Worm (Caenorhabditis elegans) whole organism, young adult: ENCODE measurements around the gene ins-21.

ENCODE experiments used
- B0019.2 ChIP-seq: fragments of 200-800 bp; sonication (Bioruptor generic); conservative IDR thresholded peaks from 2 replicates; pipeline ENCODE4 v1.3.6; 2022; ENCODE audit warnings: missing genetic modification reagents, missing genetic modification characterization, missing compliant biosample characterization
- B0261.1 ChIP-seq: sonication (generic microtip); optimal IDR thresholded peaks from 2 replicates; lab custom pipeline; 2016; ENCODE audit warnings: mild to moderate bottlenecking, missing genetic modification characterization, moderate library complexity, missing compliant biosample characterization
- C17E4.6 ChIP-seq: fragments of 200-800 bp; sonication (Bioruptor generic); IDR thresholded peaks from 2 replicates; pipeline ENCODE4 v1.3.6; 2022; ENCODE audit warnings: missing genetic modification reagents, missing genetic modification characterization, missing compliant biosample characterization
- F33H1.4 ChIP-seq: fragments of 200-800 bp; sonication (Bioruptor generic); IDR thresholded peaks from 2 replicates; pipeline ENCODE4 v1.3.6; 2022; ENCODE audit warnings: missing genetic modification reagents, missing genetic modification characterization, missing compliant biosample characterization
- F49E8.2 ChIP-seq: sonication (generic microtip); optimal IDR thresholded peaks from 3 replicates; lab custom pipeline; 2017; ENCODE audit warnings: missing genetic modification characterization, mild to moderate bottlenecking, missing compliant biosample characterization, antibody characterized with exemption, moderate library complexity; ENCODE audit not compliant: insufficient read depth
- F52B5.7 ChIP-seq: sonication (generic microtip); optimal IDR thresholded peaks from 2 replicates; lab custom pipeline; 2016; ENCODE audit warnings: mild to moderate bottlenecking, missing genetic modification characterization, missing compliant biosample characterization
- F57A8.1 ChIP-seq: fragments of 200-800 bp; sonication (Bioruptor generic); optimal IDR thresholded peaks from 2 replicates; lab custom pipeline; 2018; ENCODE audit warnings: mild to moderate bottlenecking, missing genetic modification characterization, moderate library complexity, missing compliant biosample characterization
- K11D2.4 ChIP-seq: fragments of 200-800 bp; sonication (Bioruptor generic); IDR thresholded peaks from 2 replicates; pipeline ENCODE4 v1.3.6; 2022; ENCODE audit warnings: missing genetic modification reagents, missing genetic modification characterization, missing compliant biosample characterization
- Y67H2A.10 ChIP-seq: fragments of 200-800 bp; sonication (Bioruptor generic); conservative IDR thresholded peaks from 2 replicates; pipeline ENCODE4 v1.3.6; 2022; ENCODE audit warnings: missing genetic modification reagents, missing genetic modification characterization, missing compliant biosample characterization
- Y79H2A.3 ChIP-seq: fragments of 200-800 bp; sonication (Bioruptor generic); conservative IDR thresholded peaks from 2 replicates; pipeline ENCODE4 v1.3.6; 2022; ENCODE audit warnings: missing genetic modification reagents, missing genetic modification characterization, missing compliant biosample characterization
- aptf-2 ChIP-seq: fragments of 200-800 bp; sonication (Bioruptor generic); conservative IDR thresholded peaks from 2 replicates; pipeline ENCODE4 v1.3.6; 2022; ENCODE audit warnings: missing genetic modification reagents, missing genetic modification characterization, missing compliant biosample characterization
- attf-6 ChIP-seq: fragments of 200-800 bp; sonication (Bioruptor generic); IDR thresholded peaks from 2 replicates; pipeline ENCODE4 v1.3.6; 2022; ENCODE audit warnings: missing genetic modification reagents, missing genetic modification characterization, missing compliant biosample characterization
- ceh-100 ChIP-seq: fragments of 200-800 bp; sonication (Bioruptor generic); IDR thresholded peaks from 2 replicates; pipeline ENCODE4 v1.3.6; 2022; ENCODE audit warnings: missing genetic modification reagents, missing genetic modification characterization, missing compliant biosample characterization
- dpl-1 ChIP-seq: fragments of 150-350 bp; optimal IDR thresholded peaks from 2 replicates; lab custom pipeline; 2014; ENCODE audit warnings: missing biosample characterization, missing genetic modification reagents, missing genetic modification characterization
- efl-1 ChIP-seq: fragments of 150-350 bp; optimal IDR thresholded peaks from 2 replicates; lab custom pipeline; 2014; ENCODE audit warnings: missing biosample characterization, missing genetic modification reagents, missing genetic modification characterization
- egl-18 ChIP-seq: fragments of 200-800 bp; sonication (Bioruptor generic); IDR thresholded peaks from 2 replicates; pipeline ENCODE4 v1.3.6; 2022; ENCODE audit warnings: missing genetic modification reagents, missing genetic modification characterization, missing compliant biosample characterization
- fkh-3 ChIP-seq: sonication (generic microtip); optimal IDR thresholded peaks from 2 replicates; lab custom pipeline; 2016; ENCODE audit warnings: mild to moderate bottlenecking, missing genetic modification characterization, missing compliant biosample characterization
- hlh-26 ChIP-seq: fragments of 200-800 bp; sonication (Bioruptor generic); conservative IDR thresholded peaks from 2 replicates; pipeline ENCODE4 v1.3.6; 2022; ENCODE audit warnings: missing genetic modification reagents, missing genetic modification characterization, missing compliant biosample characterization
- hmg-20 ChIP-seq: fragments of 200-800 bp; sonication (Bioruptor generic); IDR thresholded peaks from 2 replicates; pipeline ENCODE4 v1.3.6; 2022; ENCODE audit warnings: missing genetic modification reagents, missing genetic modification characterization, missing compliant biosample characterization
- let-526 ChIP-seq: fragments of 200-800 bp; sonication (Bioruptor generic); IDR thresholded peaks from 2 replicates; pipeline ENCODE4 v1.3.6; 2022; ENCODE audit warnings: missing genetic modification reagents, missing genetic modification characterization, missing compliant biosample characterization
- let-607 ChIP-seq, 2 experiments: fragments of 200-800 bp in 1 of 2; sonication (Bioruptor generic) in 1 of 2; sonication (generic microtip) in 1 of 2; optimal IDR thresholded peaks; 2 replicates each; lab custom pipeline; 2016 to 2018; ENCODE audit warnings: mild to moderate bottlenecking in 2 of 2, missing compliant biosample characterization in 2 of 2, missing genetic modification characterization in 2 of 2, moderate library complexity in 2 of 2, missing genotype in 1 of 2
- madf-10 ChIP-seq: sonication (generic microtip); optimal IDR thresholded peaks from 2 replicates; lab custom pipeline; 2016; ENCODE audit warnings: mild to moderate bottlenecking, missing genetic modification characterization, missing compliant biosample characterization
- madf-6 ChIP-seq: fragments of 200-800 bp; sonication (Bioruptor generic); IDR thresholded peaks from 2 replicates; pipeline ENCODE4 v1.3.6; 2022; ENCODE audit warnings: missing genetic modification reagents, missing genetic modification characterization, missing compliant biosample characterization
- nfya-2 ChIP-seq: fragments of 200-800 bp; sonication (Bioruptor generic); IDR thresholded peaks from 2 replicates; pipeline ENCODE4 v1.3.6; 2022; ENCODE audit warnings: missing genetic modification reagents, missing genetic modification characterization, missing compliant biosample characterization
- pha-4 ChIP-seq: fragments of 150-350 bp; sonication (generic microtip); optimal IDR thresholded peaks from 2 replicates; lab custom pipeline; 2014; ENCODE audit warnings: missing biosample characterization, missing genetic modification reagents, missing genetic modification characterization
- rec-8 ChIP-seq, 2 experiments: sonication (generic microtip); optimal IDR thresholded peaks; 2 replicates each; lab custom pipeline; 2016; ENCODE audit warnings: mild to moderate bottlenecking in 2 of 2, missing genetic modification characterization in 2 of 2, missing genetic modification reagents in 2 of 2, missing genotype in 2 of 2, missing biosample characterization in 1 of 2, missing compliant biosample characterization in 1 of 2, moderate library complexity in 1 of 2
- sea-2 ChIP-seq: fragments of 200-800 bp; sonication (Bioruptor generic); IDR thresholded peaks from 2 replicates; pipeline ENCODE4 v1.3.6; 2022; ENCODE audit warnings: missing genetic modification characterization, missing compliant biosample characterization
- sptf-2 ChIP-seq: fragments of 200-800 bp; sonication (Bioruptor generic); optimal IDR thresholded peaks from 2 replicates; lab custom pipeline; 2018; ENCODE audit warnings: mild to moderate bottlenecking, missing genetic modification characterization, missing compliant biosample characterization
- tbp1 ChIP-seq: fragments of 200-800 bp; sonication (Bioruptor generic); optimal IDR thresholded peaks from 2 replicates; lab custom pipeline; 2018; ENCODE audit warnings: mild to moderate bottlenecking, missing genetic modification characterization, missing compliant biosample characterization
- tbx-9 ChIP-seq: sonication (generic microtip); optimal IDR thresholded peaks from 2 replicates; lab custom pipeline; 2016; ENCODE audit warnings: borderline replicate concordance, missing genetic modification characterization, inconsistent platforms, missing compliant biosample characterization
- zfh-2 ChIP-seq: fragments of 200-800 bp; sonication (Bioruptor generic); conservative IDR thresholded peaks from 2 replicates; pipeline ENCODE4 v1.3.6; 2022; ENCODE audit warnings: missing genetic modification reagents, missing genetic modification characterization, missing compliant biosample characterization
- ztf-18 ChIP-seq: sonication (generic microtip); optimal IDR thresholded peaks from 2 replicates; lab custom pipeline; 2016; ENCODE audit warnings: missing genotype, mild to moderate bottlenecking, missing genetic modification characterization, missing compliant biosample characterization
- ztf-22 ChIP-seq: fragments of 200-800 bp; sonication (Bioruptor generic); optimal IDR thresholded peaks from 2 replicates; lab custom pipeline; 2018; ENCODE audit warnings: mild to moderate bottlenecking, missing genetic modification characterization, moderate library complexity, missing compliant biosample characterization
- ztf-26 ChIP-seq: sonication (generic microtip); optimal IDR thresholded peaks from 2 replicates; lab custom pipeline; 2017; ENCODE audit warnings: missing genetic modification characterization, missing compliant biosample characterization
- ztf-28 ChIP-seq: fragments of 200-800 bp; sonication (Bioruptor generic); IDR thresholded peaks from 2 replicates; pipeline ENCODE4 v1.3.6; 2022; ENCODE audit warnings: missing genetic modification reagents, missing genetic modification characterization, missing compliant biosample characterization

Gene ins-21

DNA sequence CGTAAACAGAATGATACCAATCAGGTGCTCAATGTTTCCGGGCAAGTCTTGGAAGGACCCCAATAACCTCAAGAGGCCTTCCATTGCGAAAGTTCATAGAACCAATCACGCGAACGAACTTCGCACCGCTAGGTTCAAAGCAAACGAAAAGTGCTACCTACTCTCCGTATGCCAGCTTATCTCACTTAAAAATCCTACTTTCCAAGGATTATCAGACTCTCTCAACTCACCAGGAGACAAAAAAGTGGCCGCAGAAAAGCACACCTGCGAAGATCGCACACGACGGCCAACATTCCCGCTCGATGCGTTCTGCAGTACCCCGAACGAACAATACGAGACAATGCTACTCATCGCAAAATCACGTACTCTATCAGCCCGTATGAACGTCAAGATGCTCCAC, 29.8 kb downstream of the ins-21 start, which contains the start of gene T16G12.12:
TSS of gene T16G12.12 (plus strand) at position 301 of the 400 bp plus-strand sequence.
- peak; percentile 12; the same call in 1 of the 2 replicates for TF ChIP-seq F33H1.4 (GFP tag; lab: Robert Waterston, UW)

DNA sequence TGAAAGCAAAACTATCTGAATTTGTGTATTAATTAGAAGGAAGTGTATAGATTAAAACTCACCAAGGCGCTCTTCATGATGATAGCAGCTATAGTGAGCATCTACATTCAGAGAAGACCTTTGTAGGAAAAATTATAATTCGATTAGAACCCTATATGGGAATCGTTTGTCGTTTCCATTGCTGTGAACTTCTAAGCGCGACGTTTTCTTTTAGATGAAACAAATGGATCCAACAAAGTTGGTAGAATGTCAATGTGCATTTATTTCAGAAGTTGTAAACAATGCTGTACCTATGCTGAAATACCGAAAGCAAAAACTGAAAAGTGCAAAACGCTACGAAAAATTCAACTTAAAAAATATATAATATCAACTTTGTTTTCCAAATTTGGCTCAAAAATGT, 32.5 kb downstream of the ins-21 start, which contains the start of gene T16G12.10:
TSS of gene T16G12.10 (minus strand) at position 101 of the 400 bp plus-strand sequence.
- TF ChIP-seq sea-2 (GFP tag; lab: Robert Waterston, UW) (no peak), tbp1 (no peak), ztf-22 (GFP tag; lab: Kevin White, UChicago) (no peak), egl-18 (GFP tag; lab: Robert Waterston, UW) (no peak), hlh-26 (GFP tag; lab: Robert Waterston, UW) (no peak), fkh-3 (tag; lab: Kevin White, UChicago) (no peak), let-607 (tag; optimal IDR thresholded peaks at IDR 0.05; lab: Kevin White, UChicago) (no peak)

DNA sequence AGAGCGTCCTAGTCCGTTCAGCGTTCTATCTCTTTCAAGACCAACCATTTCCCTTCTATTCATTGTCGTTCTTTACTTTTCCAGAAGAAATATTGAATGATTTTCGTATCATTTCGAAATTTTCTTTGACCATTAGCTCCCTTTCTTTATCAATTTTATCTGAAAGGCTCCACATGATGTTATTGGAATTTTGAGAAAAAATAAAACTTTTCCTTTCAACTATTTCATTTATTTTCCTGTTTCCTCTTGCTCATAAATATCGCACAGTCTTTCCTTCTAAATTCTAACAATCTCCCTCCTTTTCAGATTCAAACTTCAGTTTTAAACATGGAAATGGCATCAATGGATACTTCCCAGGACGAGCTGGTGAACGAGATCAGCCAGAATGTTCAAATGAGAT, 34.0 kb downstream of the ins-21 start, which contains the start of gene T16G12.4:
TSS of gene T16G12.4 (plus strand) at position 301 of the 400 bp plus-strand sequence.
- TF ChIP-seq ztf-18 (tag; lab: Kevin White, UChicago) = no peak
- TF ChIP-seq F52B5.7 = no peak
- TF ChIP-seq let-526 (GFP tag; lab: Robert Waterston, UW) = no peak
- TF ChIP-seq dpl-1 = no peak
- no peak for TF ChIP-seq Y67H2A.10 (GFP tag; lab: Robert Waterston, UW)
- no peak for TF ChIP-seq ztf-26 (tag; lab: Kevin White, UChicago)
- no peak for TF ChIP-seq sea-2 (GFP tag; lab: Robert Waterston, UW)
- TF ChIP-seq Y79H2A.3 (GFP tag; lab: Robert Waterston, UW) = no peak
- no peak for TF ChIP-seq pha-4
- TF ChIP-seq hmg-20 (GFP tag; lab: Robert Waterston, UW) = no peak
- no peak for TF ChIP-seq zfh-2 (GFP tag; lab: Robert Waterston, UW)
- no peak for TF ChIP-seq nfya-2 (GFP tag; lab: Robert Waterston, UW)
- TF ChIP-seq rec-8 (tag; optimal IDR thresholded peaks at IDR 0.05; lab: Kevin White, UChicago) = no peak
- no peak for TF ChIP-seq madf-10 (tag; lab: Kevin White, UChicago)
- no peak for TF ChIP-seq sptf-2
- TF ChIP-seq ztf-28 (GFP tag; lab: Robert Waterston, UW) = no peak
- no peak for TF ChIP-seq F49E8.2 (tag; lab: Kevin White, UChicago)
- TF ChIP-seq F57A8.1 (GFP tag; lab: Kevin White, UChicago) = no peak
- TF ChIP-seq, all 124 proteins: peak for 0

DNA sequence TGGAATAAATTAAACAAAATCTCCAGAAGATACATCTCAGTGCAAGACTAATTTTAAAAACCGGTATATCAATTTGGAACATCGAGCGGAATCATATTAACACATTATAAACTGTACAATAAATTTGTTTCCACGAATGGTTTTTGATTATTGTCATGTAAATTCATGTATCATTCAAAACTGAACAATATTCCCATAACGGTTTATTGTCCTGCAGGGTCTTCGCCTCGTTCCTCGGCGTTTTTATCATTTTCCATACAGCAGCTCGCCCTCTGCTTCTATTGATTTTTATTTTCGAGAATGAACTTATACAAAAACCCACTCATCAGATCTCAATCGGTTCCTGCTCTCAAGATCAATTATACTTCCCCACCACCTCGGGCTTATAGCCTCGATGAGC, 35.5 kb downstream of the ins-21 start, which contains the start of gene T16G12.8:
TSS of gene T16G12.8 (plus strand) at position 301 of the 400 bp plus-strand sequence.
- TF ChIP-seq B0019.2 (GFP tag; lab: Robert Waterston, UW) (no peak), B0261.1 (no peak), ceh-100 (GFP tag; lab: Robert Waterston, UW) (no peak), tbx-9 (tag; lab: Kevin White, UChicago) (no peak), C17E4.6 (GFP tag; lab: Robert Waterston, UW) (no peak), K11D2.4 (no peak)

DNA sequence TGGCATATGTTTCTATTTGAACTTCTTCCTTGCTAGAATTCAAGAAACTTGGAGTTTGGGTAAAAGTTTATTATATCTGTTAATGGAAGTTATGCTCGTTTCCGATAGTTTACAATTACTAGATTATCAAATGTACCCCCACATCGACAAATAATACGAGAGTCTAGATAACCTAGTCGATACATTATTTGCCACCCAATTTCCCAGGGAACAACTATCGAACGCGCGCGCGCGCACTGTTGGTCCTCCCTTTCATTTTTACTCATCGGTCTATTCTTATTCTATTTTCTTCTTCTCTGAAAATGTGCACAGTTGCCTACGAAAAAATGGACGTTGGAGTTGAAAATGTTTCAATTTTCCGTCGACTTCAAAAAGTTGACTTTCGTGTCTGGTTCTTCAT, 37.0 kb downstream of the ins-21 start, which contains the start of gene T16G12.13:
TSS of gene T16G12.13 (plus strand) at position 293 of the 400 bp plus-strand sequence.
- TF ChIP-seq efl-1 (GFP tag; lab: Kevin White, UChicago) = peak; percentile 31
- peak; percentile 37; the same call in 1 of the 2 replicates for TF ChIP-seq madf-6
- TF ChIP-seq attf-6 (GFP tag; lab: Robert Waterston, UW) = no peak
- TF ChIP-seq aptf-2 (GFP tag; lab: Robert Waterston, UW) = peak; percentile 91
